Worm (Caenorhabditis elegans) whole organism, L1 larva: ENCODE data around the gene bas-1.

ENCODE experiments used
- C16A3.4 ChIP-seq: fragments of 150-350 bp; optimal IDR thresholded peaks from 2 replicates; lab custom pipeline; 2014; ENCODE audit warnings: missing biosample characterization, missing genetic modification characterization
- Y116A8C.19 ChIP-seq: sonication (generic microtip); optimal IDR thresholded peaks from 2 replicates; lab custom pipeline; 2016; ENCODE audit warnings: missing compliant biosample characterization, missing genetic modification characterization, borderline replicate concordance
- blmp-1 ChIP-seq: fragments of 150-350 bp; optimal IDR thresholded peaks from 2 replicates; lab custom pipeline; 2014; ENCODE audit warnings: missing biosample characterization, missing genetic modification characterization
- ceh-63 ChIP-seq: fragments of 200-800 bp; sonication (Bioruptor generic); optimal IDR thresholded peaks from 2 replicates; lab custom pipeline; 2018; ENCODE audit warnings: mild to moderate bottlenecking, missing genetic modification characterization, missing compliant biosample characterization
- ceh-8 ChIP-seq: fragments of 200-800 bp; sonication (Bioruptor generic); optimal IDR thresholded peaks from 2 replicates; lab custom pipeline; 2018; ENCODE audit warnings: mild to moderate bottlenecking, missing genetic modification characterization, moderate library complexity, missing compliant biosample characterization
- dpl-1 ChIP-seq, 3 experiments: fragments of 150-350 bp in 2 of 3; sonication (generic microtip) in 1 of 3; optimal IDR thresholded peaks; 2 replicates each; lab custom pipeline; 2014 to 2017; ENCODE audit warnings: missing biosample characterization in 3 of 3, missing genetic modification characterization in 3 of 3, missing genetic modification reagents in 3 of 3
- dsc-1 ChIP-seq: sonication (generic microtip); optimal IDR thresholded peaks from 2 replicates; lab custom pipeline; 2016; ENCODE audit warnings: mild to moderate bottlenecking, missing genetic modification characterization, missing compliant biosample characterization
- efl-1 ChIP-seq, 4 experiments: fragments of 150-350 bp; optimal IDR thresholded peaks in 3 of 4; peaks in 1 of 4; 1 replicate in 1 of 4; 2 replicates in 3 of 4; lab custom pipeline; 2014; ENCODE audit warnings: missing biosample characterization in 2 of 4, missing genetic modification characterization in 2 of 4, missing genetic modification reagents in 2 of 4
- egl-13 ChIP-seq: sonication (generic microtip); optimal IDR thresholded peaks from 2 replicates; lab custom pipeline; 2016; ENCODE audit warnings: missing genotype, missing genetic modification reagents, missing genetic modification characterization, missing compliant biosample characterization
- egl-27 ChIP-seq, 2 experiments: fragments of 150-350 bp in 1 of 2; sonication (generic microtip); optimal IDR thresholded peaks; 3 replicates each; lab custom pipeline; 2017 to 2018; ENCODE audit warnings: missing biosample characterization in 2 of 2, missing genetic modification characterization in 2 of 2, missing genetic modification reagents in 2 of 2
- elt-2 ChIP-seq: sonication (generic microtip); optimal IDR thresholded peaks from 2 replicates; lab custom pipeline; 2016; ENCODE audit warnings: missing genetic modification characterization, mild to moderate bottlenecking, inconsistent platforms, missing compliant biosample characterization, missing genetic modification reagents
- fkh-8 ChIP-seq: sonication (generic microtip); optimal IDR thresholded peaks from 2 replicates; lab custom pipeline; 2016; ENCODE audit warnings: mild to moderate bottlenecking, missing genetic modification characterization, missing compliant biosample characterization
- fos-1 ChIP-seq: fragments of 150-350 bp; optimal IDR thresholded peaks from 2 replicates; lab custom pipeline; 2014; ENCODE audit warnings: missing biosample characterization, missing genetic modification characterization
- grh-1 ChIP-seq: fragments of 200-800 bp; sonication (Bioruptor generic); IDR thresholded peaks from 2 replicates; pipeline ENCODE4 v1.3.6; 2022; ENCODE audit warnings: missing genetic modification reagents, missing genetic modification characterization, missing compliant biosample characterization
- hlh-17 ChIP-seq: fragments of 200-800 bp; sonication (Bioruptor generic); optimal IDR thresholded peaks from 2 replicates; lab custom pipeline; 2018; ENCODE audit warnings: missing genetic modification characterization, mild to moderate bottlenecking, missing compliant biosample characterization, moderate library complexity, borderline replicate concordance
- hlh-4 ChIP-seq: sonication (generic microtip); optimal IDR thresholded peaks from 2 replicates; lab custom pipeline; 2016; ENCODE audit warnings: mild to moderate bottlenecking, missing genetic modification characterization, missing compliant biosample characterization
- isw-1 ChIP-seq: fragments of 200-800 bp; sonication (Bioruptor generic); IDR thresholded peaks from 2 replicates; pipeline ENCODE4 v1.3.6; 2022; ENCODE audit warnings: missing genetic modification characterization, missing compliant biosample characterization
- lin-14 ChIP-seq: fragments of 200-800 bp; sonication (Bioruptor generic); optimal IDR thresholded peaks from 2 replicates; lab custom pipeline; 2018; ENCODE audit warnings: mild to moderate bottlenecking, missing genetic modification characterization, moderate library complexity, missing compliant biosample characterization
- lin-15B ChIP-seq: fragments of 150-350 bp; sonication (generic microtip); optimal IDR thresholded peaks from 3 replicates; lab custom pipeline; 2014; ENCODE audit warnings: missing biosample characterization, missing genetic modification characterization
- lin-39 ChIP-seq: fragments of 150-350 bp; optimal IDR thresholded peaks from 2 replicates; lab custom pipeline; 2014; ENCODE audit warnings: missing biosample characterization, missing genetic modification reagents, missing genetic modification characterization
- lir-3 ChIP-seq: sonication (generic microtip); optimal IDR thresholded peaks from 2 replicates; lab custom pipeline; 2016; ENCODE audit warnings: mild to moderate bottlenecking, missing genetic modification characterization, moderate library complexity, missing compliant biosample characterization; ENCODE audit not compliant: poor library complexity
- lsy-2 ChIP-seq, 2 experiments: fragments of 150-350 bp; optimal IDR thresholded peaks; 2 replicates each; lab custom pipeline; 2014; ENCODE audit warnings: missing biosample characterization in 2 of 2, missing genetic modification characterization in 2 of 2
- mab-9 ChIP-seq: fragments of 200-800 bp; sonication (Bioruptor generic); IDR thresholded peaks from 2 replicates; pipeline ENCODE4 v1.3.6; 2022; ENCODE audit warnings: missing genetic modification reagents, missing genetic modification characterization, missing compliant biosample characterization
- mep-1 ChIP-seq: fragments of 150-350 bp; optimal IDR thresholded peaks from 2 replicates; lab custom pipeline; 2014; ENCODE audit warnings: missing biosample characterization, missing genetic modification characterization
- nhr-11 ChIP-seq: fragments of 150-350 bp; optimal IDR thresholded peaks from 2 replicates; lab custom pipeline; 2014; ENCODE audit warnings: missing biosample characterization, missing genetic modification characterization
- nhr-20 ChIP-seq: sonication (generic microtip); optimal IDR thresholded peaks from 2 replicates; lab custom pipeline; 2016; ENCODE audit warnings: mild to moderate bottlenecking, missing genetic modification characterization, missing compliant biosample characterization
- nhr-47 ChIP-seq: sonication (generic microtip); optimal IDR thresholded peaks from 2 replicates; lab custom pipeline; 2016; ENCODE audit warnings: mild to moderate bottlenecking, missing genetic modification characterization, moderate library complexity, missing compliant biosample characterization
- nhr-84 ChIP-seq: sonication (generic microtip); optimal IDR thresholded peaks from 2 replicates; lab custom pipeline; 2017; ENCODE audit warnings: missing biosample characterization, missing genetic modification characterization
- nhr-85 ChIP-seq: sonication (generic microtip); peaks from one replicate; lab custom pipeline; 2016; ENCODE audit warnings: missing genetic modification characterization, inconsistent platforms, missing compliant biosample characterization
- nhr-90 ChIP-seq: sonication (generic microtip); optimal IDR thresholded peaks from 2 replicates; lab custom pipeline; 2016; ENCODE audit warnings: mild to moderate bottlenecking, missing genetic modification characterization, missing compliant biosample characterization; ENCODE audit not compliant: poor library complexity
- rnt-1 ChIP-seq: sonication (generic microtip); optimal IDR thresholded peaks from 2 replicates; lab custom pipeline; 2016; ENCODE audit warnings: mild to moderate bottlenecking, missing genetic modification characterization, moderate library complexity, missing compliant biosample characterization
- skn-1 ChIP-seq: fragments of 150-350 bp; optimal IDR thresholded peaks from 2 replicates; lab custom pipeline; 2014; ENCODE audit warnings: missing biosample characterization, missing genetic modification characterization
- sox-4 ChIP-seq: sonication (generic microtip); optimal IDR thresholded peaks from 2 replicates; lab custom pipeline; 2016; ENCODE audit warnings: missing genetic modification characterization, missing compliant biosample characterization
- sup-37 ChIP-seq: fragments of 200-800 bp; sonication (Bioruptor generic); optimal IDR thresholded peaks from 2 replicates; lab custom pipeline; 2018; ENCODE audit warnings: mild to moderate bottlenecking, missing genetic modification characterization, missing compliant biosample characterization
- unc-62 ChIP-seq: fragments of 150-350 bp; optimal IDR thresholded peaks from 2 replicates; lab custom pipeline; 2014; ENCODE audit warnings: missing biosample characterization, missing genetic modification reagents, missing genetic modification characterization
- unc-86 ChIP-seq: sonication (generic microtip); optimal IDR thresholded peaks from 2 replicates; lab custom pipeline; 2016; ENCODE audit warnings: missing genetic modification characterization, missing compliant biosample characterization
- unc-98 ChIP-seq: fragments of 200-800 bp; sonication (Bioruptor generic); IDR thresholded peaks from 2 replicates; pipeline ENCODE4 v1.3.6; 2022; ENCODE audit warnings: missing genetic modification characterization, missing compliant biosample characterization
- vab-15 ChIP-seq: sonication (generic microtip); optimal IDR thresholded peaks from 2 replicates; lab custom pipeline; 2017; ENCODE audit warnings: missing genotype, mild to moderate bottlenecking, missing genetic modification characterization, missing compliant biosample characterization
- ztf-4 ChIP-seq: fragments of 150-350 bp; optimal IDR thresholded peaks from 2 replicates; lab custom pipeline; 2014; ENCODE audit warnings: missing biosample characterization, missing genetic modification characterization

bas-1 gene

DNA sequence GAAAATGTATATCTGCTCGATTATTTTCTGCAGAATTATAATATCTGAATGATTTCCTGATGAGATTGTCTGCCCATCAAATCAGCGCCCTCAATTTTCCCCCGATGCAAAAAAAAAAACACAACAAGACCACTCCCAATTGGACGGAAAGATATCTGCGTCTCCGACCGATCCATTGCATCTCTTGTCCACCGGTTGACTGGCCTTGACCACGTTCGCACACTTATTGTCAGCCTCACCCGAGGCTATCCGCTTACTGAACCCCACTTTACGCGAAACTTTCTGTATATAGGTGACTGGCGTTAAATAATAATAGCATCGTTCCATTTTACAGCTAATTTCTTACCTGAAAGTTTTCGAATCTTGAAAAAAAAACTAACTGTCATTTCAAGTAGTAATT lies 17.7 kb upstream of the bas-1 start (continued):
- TF ChIP-seq rnt-1 (tag; lab: Kevin White, UChicago) = peak; percentile 12
- no peak for TF ChIP-seq ceh-63
- no peak for TF ChIP-seq dsc-1
- no peak for TF ChIP-seq unc-86 (tag; lab: Kevin White, UChicago)
- no peak for TF ChIP-seq fos-1
- no peak for TF ChIP-seq egl-27 (tag; optimal IDR thresholded peaks at IDR 0.05; lab: Kevin White, UChicago)
- peak; percentile 53 for TF ChIP-seq mep-1 (tag; lab: Kevin White, UChicago)
- no peak for TF ChIP-seq nhr-84 (tag; lab: Kevin White, UChicago)
- TF ChIP-seq unc-62 (GFP tag; lab: Kevin White, UChicago) = no peak
- peak; percentile 59 for TF ChIP-seq lin-14 (GFP tag; lab: Kevin White, UChicago)
- TF ChIP-seq sox-4 (tag; lab: Kevin White, UChicago) = no peak
- no peak for TF ChIP-seq lsy-2 (tag; optimal IDR thresholded peaks at IDR 0.05; lab: Kevin White, UChicago)
- no peak for TF ChIP-seq isw-1 (GFP tag; lab: Robert Waterston, UW)
- TF ChIP-seq mab-9 (GFP tag; lab: Robert Waterston, UW) = no peak
- TF ChIP-seq skn-1 (tag; lab: Kevin White, UChicago) = no peak
- no peak for TF ChIP-seq vab-15 (tag; lab: Kevin White, UChicago)
- TF ChIP-seq nhr-47 (tag; lab: Kevin White, UChicago) = no peak
- no peak for TF ChIP-seq hlh-4 (tag; lab: Kevin White, UChicago)
- no peak for TF ChIP-seq ceh-8 (GFP tag; lab: Kevin White, UChicago)
- TF ChIP-seq lir-3 (tag; lab: Kevin White, UChicago) = no peak
- TF ChIP-seq lin-15B (tag; lab: Kevin White, UChicago) = no peak
- no peak for TF ChIP-seq nhr-11
- no peak for TF ChIP-seq dpl-1 (GFP tag; optimal IDR thresholded peaks at IDR 0.05; lab: Kevin White, UChicago)
- no peak for TF ChIP-seq Y116A8C.19 (tag; lab: Kevin White, UChicago)
- no peak for TF ChIP-seq hlh-17
- no peak for TF ChIP-seq C16A3.4 (tag; lab: Kevin White, UChicago)
- no peak for TF ChIP-seq grh-1 (GFP tag; lab: Robert Waterston, UW)
- TF ChIP-seq sup-37 (GFP tag; lab: Kevin White, UChicago) = no peak
- peak; percentile 36 for TF ChIP-seq nhr-20 (tag; lab: Kevin White, UChicago)

- TF ChIP-seq efl-1 (optimal IDR thresholded peaks at IDR 0.05; lab: Kevin White, UChicago) (no peak), efl-1 (GFP tag; optimal IDR thresholded peaks at IDR 0.05 in 1 of 2; lab: Kevin White, UChicago) (peak in 1 of 2 experiments; percentile 72), ztf-4 (tag; lab: Kevin White, UChicago) (no peak)
- TF ChIP-seq, all 84 proteins: peak for 1
These were observed 16.6 kb upstream of the bas-1 start, which contains the start of gene ced-6 for ce11 chrIII:5595445-5595844. Gene ced-6, plus strand, starts transcription at chrIII:5595771.

ce11 chrIII:5599958-5600357 lies 12.1 kb upstream of the bas-1 start, which contains the start of gene wdr-37:
Gene wdr-37, minus strand, starts transcription at chrIII:5600058.
- TF ChIP-seq lir-3 (tag; lab: Kevin White, UChicago) (no peak), dsc-1 (no peak), lsy-2 (tag; optimal IDR thresholded peaks at IDR 0.05; lab: Kevin White, UChicago) (no peak), ceh-8 (GFP tag; lab: Kevin White, UChicago) (no peak), nhr-90 (tag; lab: Kevin White, UChicago) (no peak), sup-37 (GFP tag; lab: Kevin White, UChicago) (no peak), fkh-8 (no peak), nhr-85 (tag; lab: Kevin White, UChicago) (no peak), elt-2 (tag; lab: Kevin White, UChicago) (no peak), lin-39 (tag; lab: Kevin White, UChicago) (no peak), egl-13 (tag; lab: Kevin White, UChicago) (no peak), unc-98 (GFP tag; lab: Robert Waterston, UW) (no peak), blmp-1 (tag; lab: Kevin White, UChicago) (no peak)
